Fruit fly (Drosophila melanogaster): ENCODE data around the gene mxc.

- TF ChIP-seq Jra (GFP tag; optimal IDR thresholded peaks at IDR 0.05) (no peak), OdsH (GFP tag; optimal IDR thresholded peaks at IDR 0.05) (no peak), fru (GFP tag; optimal IDR thresholded peaks at IDR 0.05) (no peak), psq (GFP tag; optimal IDR thresholded peaks at IDR 0.05) (no peak)
These were observed 40.9 kb upstream of the mxc start, which contains the start of gene lz for dm6 chrX:9284024-9284738.
